Worm (Caenorhabditis elegans) whole organism, midembryonic: ENCODE results near the gene K03A11.1.

Experiments used
- T22C8.4 ChIP-seq: fragments of 200-800 bp; sonication (Bioruptor generic); IDR thresholded peaks from 2 replicates; pipeline ENCODE4 v1.3.6; 2022; ENCODE audit warnings: missing genetic modification characterization, missing compliant biosample characterization
- cog-1 ChIP-seq: sonication (generic microtip); optimal IDR thresholded peaks from 2 replicates; lab custom pipeline; 2016; ENCODE audit warnings: missing genetic modification characterization, missing compliant biosample characterization
- flt-1 ChIP-seq: fragments of 200-800 bp; sonication (Bioruptor generic); IDR thresholded peaks from 2 replicates; pipeline ENCODE4 v1.3.6; 2022; ENCODE audit warnings: missing genetic modification characterization, missing compliant biosample characterization
- klf-2 ChIP-seq: fragments of 200-800 bp; sonication (Bioruptor generic); conservative IDR thresholded peaks from 2 replicates; pipeline ENCODE4 v1.3.6; 2022; ENCODE audit warnings: missing genetic modification reagents, missing genetic modification characterization, missing compliant biosample characterization
- med-1 ChIP-seq: sonication (generic microtip); optimal IDR thresholded peaks from 2 replicates; lab custom pipeline; 2017; ENCODE audit warnings: missing genetic modification characterization, mild to moderate bottlenecking, missing compliant biosample characterization, antibody characterized with exemption, missing genetic modification reagents; ENCODE audit not compliant: insufficient read depth
- ref-1 ChIP-seq: fragments of 200-800 bp; sonication (Bioruptor generic); conservative IDR thresholded peaks from 2 replicates; pipeline ENCODE4 v1.3.6; 2022; ENCODE audit warnings: missing genetic modification reagents, missing genetic modification characterization, missing compliant biosample characterization
- tab-1 ChIP-seq: fragments of 200-800 bp; sonication (Bioruptor generic); IDR thresholded peaks from 2 replicates; pipeline ENCODE4 v1.3.6; 2022; ENCODE audit warnings: missing genetic modification characterization, missing compliant biosample characterization
- ztf-23 ChIP-seq: fragments of 200-800 bp; sonication (Bioruptor generic); IDR thresholded peaks from 2 replicates; pipeline ENCODE4 v1.3.6; 2022; ENCODE audit warnings: missing genetic modification reagents, missing genetic modification characterization, missing compliant biosample characterization
- ztf-29 ChIP-seq: fragments of 200-800 bp; sonication (Bioruptor generic); IDR thresholded peaks from 2 replicates; pipeline ENCODE4 v1.3.6; 2022; ENCODE audit warnings: missing genetic modification reagents, missing genetic modification characterization, missing compliant biosample characterization

Gene K03A11.1

ce11 chrX:13051405-13051804 lies at the start of gene K03A11.1:
Gene K03A11.1 (plus strand): TSS chrX:13051705.
- TF ChIP-seq flt-1 = no peak
- no peak for TF ChIP-seq med-1
- no peak for TF ChIP-seq ref-1 (GFP tag; lab: Robert Waterston, UW)
- no peak for TF ChIP-seq ztf-23 (GFP tag; lab: Robert Waterston, UW)
- no peak for TF ChIP-seq ztf-29 (GFP tag; lab: Robert Waterston, UW)
- no peak for TF ChIP-seq tab-1 (GFP tag; lab: Robert Waterston, UW)
- no peak for TF ChIP-seq cog-1 (tag; lab: Kevin White, UChicago)
- no peak for TF ChIP-seq T22C8.4 (GFP tag; lab: Robert Waterston, UW)
- TF ChIP-seq klf-2 (GFP tag; lab: Robert Waterston, UW) = no peak

ce11 chrX:13002322-13002721 lies 49.2 kb upstream of the K03A11.1 start:
- no peak for TF ChIP-seq cog-1 (tag; lab: Kevin White, UChicago)
- no peak for TF ChIP-seq T22C8.4 (GFP tag; lab: Robert Waterston, UW)
- TF ChIP-seq ztf-23 (GFP tag; lab: Robert Waterston, UW) = no peak
- no peak for TF ChIP-seq med-1
- TF ChIP-seq ztf-29 (GFP tag; lab: Robert Waterston, UW) = no peak

ce11 chrX:13003092-13003491 lies 48.4 kb upstream of the K03A11.1 start:
- TF ChIP-seq ztf-23 (GFP tag; lab: Robert Waterston, UW) (no peak), med-1 (no peak), klf-2 (GFP tag; lab: Robert Waterston, UW) (no peak), cog-1 (tag; lab: Kevin White, UChicago) (no peak), T22C8.4 (GFP tag; lab: Robert Waterston, UW) (no peak), ref-1 (GFP tag; lab: Robert Waterston, UW) (no peak), ztf-29 (GFP tag; lab: Robert Waterston, UW) (no peak), tab-1 (GFP tag; lab: Robert Waterston, UW) (no peak), flt-1 (no peak)

- TF ChIP-seq ztf-29 (GFP tag; lab: Robert Waterston, UW) = no peak
- no peak for TF ChIP-seq ref-1 (GFP tag; lab: Robert Waterston, UW)
- TF ChIP-seq tab-1 (GFP tag; lab: Robert Waterston, UW) = no peak
- TF ChIP-seq cog-1 (tag; lab: Kevin White, UChicago) = no peak
- no peak for TF ChIP-seq T22C8.4 (GFP tag; lab: Robert Waterston, UW)
- TF ChIP-seq ztf-23 (GFP tag; lab: Robert Waterston, UW) = no peak
- TF ChIP-seq klf-2 (GFP tag; lab: Robert Waterston, UW) = no peak
- TF ChIP-seq med-1 = no peak
- no peak for TF ChIP-seq flt-1
These were observed 46.9 kb upstream of the K03A11.1 start for ce11 chrX:13004491-13005093.

DNA sequence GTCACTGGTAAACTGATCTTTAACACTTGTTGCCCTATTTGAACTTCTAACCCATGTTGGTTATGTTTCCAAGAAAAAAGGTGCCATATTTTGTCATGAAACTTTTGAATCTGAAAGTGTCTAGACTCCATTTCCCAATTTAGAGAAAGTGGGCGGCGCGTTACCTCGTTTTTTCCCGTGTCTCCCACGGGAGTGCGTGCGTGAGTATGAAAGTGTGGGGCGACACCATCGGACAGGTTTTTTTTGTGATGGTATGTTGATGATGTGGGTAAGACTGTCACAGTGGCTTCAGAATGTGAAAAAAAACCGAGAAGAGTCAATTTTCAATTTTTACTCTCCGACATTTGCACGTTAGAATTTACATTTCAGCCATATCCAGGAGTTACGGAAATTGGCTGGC lies 45.8 kb upstream of the K03A11.1 start:
- TF ChIP-seq ref-1 (GFP tag; lab: Robert Waterston, UW) = no peak
- no peak for TF ChIP-seq ztf-23 (GFP tag; lab: Robert Waterston, UW)
- no peak for TF ChIP-seq cog-1 (tag; lab: Kevin White, UChicago)

ce11 chrX:13006328-13006727 lies 45.2 kb upstream of the K03A11.1 start:
- TF ChIP-seq med-1 = no peak
- no peak for TF ChIP-seq klf-2 (GFP tag; lab: Robert Waterston, UW)
- no peak for TF ChIP-seq T22C8.4 (GFP tag; lab: Robert Waterston, UW)
- TF ChIP-seq ztf-29 (GFP tag; lab: Robert Waterston, UW) = no peak
- no peak for TF ChIP-seq tab-1 (GFP tag; lab: Robert Waterston, UW)

ce11 chrX:13006734-13007133 lies 44.8 kb upstream of the K03A11.1 start:
- TF ChIP-seq T22C8.4 (GFP tag; lab: Robert Waterston, UW) = no peak
- TF ChIP-seq klf-2 (GFP tag; lab: Robert Waterston, UW) = no peak
- TF ChIP-seq med-1 = no peak
- TF ChIP-seq tab-1 (GFP tag; lab: Robert Waterston, UW) = no peak
- TF ChIP-seq ztf-29 (GFP tag; lab: Robert Waterston, UW) = no peak
- TF ChIP-seq ztf-23 (GFP tag; lab: Robert Waterston, UW) = no peak
- no peak for TF ChIP-seq ref-1 (GFP tag; lab: Robert Waterston, UW)
- no peak for TF ChIP-seq flt-1
- no peak for TF ChIP-seq cog-1 (tag; lab: Kevin White, UChicago)

ce11 chrX:13007857-13008813 lies 43.4 kb upstream of the K03A11.1 start, which contains the start of gene nhr-25:
Gene nhr-25 (plus strand): TSS chrX:13008493.
- TF ChIP-seq flt-1 (no peak), tab-1 (GFP tag; lab: Robert Waterston, UW) (no peak), ztf-29 (GFP tag; lab: Robert Waterston, UW) (no peak), T22C8.4 (GFP tag; lab: Robert Waterston, UW) (no peak), cog-1 (tag; lab: Kevin White, UChicago) (no peak), ref-1 (GFP tag; lab: Robert Waterston, UW) (no peak), klf-2 (GFP tag; lab: Robert Waterston, UW) (no peak), ztf-23 (GFP tag; lab: Robert Waterston, UW) (no peak), med-1 (no peak)

DNA sequence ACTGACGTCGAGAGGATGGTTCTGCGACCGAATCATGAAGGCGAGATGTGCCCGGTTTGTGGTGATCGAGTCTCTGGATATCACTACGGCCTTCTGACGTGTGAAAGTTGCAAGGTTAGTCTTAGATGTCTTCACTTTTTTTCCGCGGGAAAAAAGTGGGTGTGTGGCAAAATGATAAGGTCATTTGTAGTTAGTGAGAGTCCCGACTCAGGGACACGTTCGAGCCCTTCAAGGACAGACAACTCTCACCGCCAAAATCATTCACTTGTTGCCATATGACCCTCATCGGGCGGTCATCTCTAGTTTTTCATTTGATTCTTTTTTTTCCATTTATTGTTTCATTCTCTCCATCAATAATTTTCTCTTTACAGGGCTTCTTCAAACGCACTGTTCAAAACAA lies 42.6 kb upstream of the K03A11.1 start:
- TF ChIP-seq ztf-23 (GFP tag; lab: Robert Waterston, UW) = no peak
- TF ChIP-seq ztf-29 (GFP tag; lab: Robert Waterston, UW) = no peak
- no peak for TF ChIP-seq ref-1 (GFP tag; lab: Robert Waterston, UW)
- TF ChIP-seq flt-1 = no peak
- no peak for TF ChIP-seq cog-1 (tag; lab: Kevin White, UChicago)
- no peak for TF ChIP-seq T22C8.4 (GFP tag; lab: Robert Waterston, UW)
- TF ChIP-seq tab-1 (GFP tag; lab: Robert Waterston, UW) = no peak
- TF ChIP-seq med-1 = no peak
- TF ChIP-seq klf-2 (GFP tag; lab: Robert Waterston, UW) = no peak
